Fruit fly (Drosophila melanogaster) whole organism: Measurements from ENCODE around the gene ntc.

Source experiments
- CG8478 ChIP-seq: fragments of >200 bp; optimal IDR thresholded peaks from 2 replicates; lab custom pipeline; 2018; ENCODE audit warnings: inconsistent platforms
- EcR ChIP-seq, 2 experiments: fragments of >200 bp; optimal IDR thresholded peaks; 2 replicates each; lab custom pipeline; 2017; ENCODE audit warnings: missing biosample characterization in 2 of 2, missing genetic modification characterization in 2 of 2, missing genetic modification reagents in 2 of 2
- pan ChIP-seq: fragments of >200 bp; optimal IDR thresholded peaks from 2 replicates; lab custom pipeline; 2017
- psq ChIP-seq: fragments of >200 bp; optimal IDR thresholded peaks from 2 replicates; lab custom pipeline; 2017

DNA sequence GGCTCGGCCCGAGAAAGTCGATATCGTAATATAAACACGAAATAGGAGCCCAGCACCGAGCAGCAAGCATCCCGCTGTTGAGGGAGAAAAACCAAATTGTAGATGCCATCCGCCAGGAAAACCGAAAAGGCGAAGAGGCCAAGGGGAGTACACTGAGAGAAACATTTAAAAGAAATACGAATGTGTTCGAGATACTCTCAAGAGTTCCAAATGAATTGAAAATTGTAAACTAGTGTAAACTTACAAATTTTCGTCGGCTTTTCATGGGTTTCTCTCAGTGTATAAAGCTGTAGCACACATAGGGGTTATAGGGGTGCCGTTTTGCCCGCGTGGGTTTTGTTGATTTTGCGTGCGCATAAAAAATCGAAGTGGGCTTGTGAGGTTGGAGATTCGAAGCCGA, 3.6 kb downstream of the ntc start:
- TF ChIP-seq CG8478 (no peak), pan (lab: Kevin White, UChicago) (no peak), EcR (GFP tag; optimal IDR thresholded peaks at IDR 0.05; lab: Kevin White, UChicago) (no peak), psq (lab: Kevin White, UChicago) (no peak)
